Fruit fly (Drosophila melanogaster): Measurements from ENCODE around the gene Mettl2.
A peak's percentile ranks its signal among the peaks of the same experiment; 100 is the strongest.

DNA sequence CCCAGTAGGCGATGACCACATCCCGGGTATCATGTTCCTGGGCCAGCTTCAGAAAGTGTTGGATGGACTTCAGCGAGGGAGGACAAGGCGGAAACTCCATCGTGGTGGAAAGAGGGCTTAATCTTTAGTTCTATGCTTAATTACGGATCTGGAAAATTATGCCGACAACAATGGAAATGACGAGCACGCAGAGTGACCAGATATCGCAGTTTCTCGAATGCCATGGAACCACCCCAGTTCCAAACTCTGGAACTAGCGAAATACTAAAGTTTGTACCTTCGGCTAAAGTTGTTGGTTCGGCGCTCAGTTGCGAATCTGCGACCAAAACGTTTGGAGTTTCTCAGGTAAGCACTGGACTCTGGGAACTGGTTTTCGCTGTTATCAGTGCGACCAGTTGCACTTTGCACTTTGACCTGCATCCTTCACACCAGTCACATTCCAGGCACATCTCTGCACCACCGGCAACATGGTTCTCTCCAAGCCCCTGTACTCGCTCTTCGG lies 13.7 kb upstream of the Mettl2 start, which contains the start of the genes CG7970 and Vta1:
- TF ChIP-seq CG14711 (tag; optimal IDR thresholded peaks at IDR 0.05): peak; percentile 17
- TF ChIP-seq CG11617 (GFP tag; optimal IDR thresholded peaks at IDR 0.05): peak; percentile 16
- no peak for TF ChIP-seq kay (GFP tag; ENCODE audit: borderline replicate concordance)
- no peak for TF ChIP-seq ovo (GFP tag; optimal IDR thresholded peaks at IDR 0.05)
- no peak for TF ChIP-seq CG7045 (GFP tag; optimal IDR thresholded peaks at IDR 0.05)
- TF ChIP-seq CG33017 (tag; optimal IDR thresholded peaks at IDR 0.05): peak; percentile 52
- TF ChIP-seq Mnt (GFP tag; optimal IDR thresholded peaks at IDR 0.05): no peak
- no peak for TF ChIP-seq Hr96 (GFP tag; optimal IDR thresholded peaks at IDR 0.05)
- no peak for TF ChIP-seq toe (GFP tag; optimal IDR thresholded peaks at IDR 0.05)
- no peak for TF ChIP-seq CG7101 (tag; optimal IDR thresholded peaks at IDR 0.05)
- no peak for TF ChIP-seq CG1620 (GFP tag; optimal IDR thresholded peaks at IDR 0.05)

All from whole organism, adult.